Worm (Caenorhabditis elegans) whole organism, L2 larva: ENCODE data around the gene csa-1.

Source experiments
- F13H6.1 ChIP-seq: sonication (generic microtip); optimal IDR thresholded peaks from 2 replicates; lab custom pipeline; 2016; ENCODE audit warnings: missing genetic modification characterization, missing compliant biosample characterization
- R02D3.7 ChIP-seq: fragments of 150-350 bp; optimal IDR thresholded peaks from 2 replicates; lab custom pipeline; 2014; ENCODE audit warnings: missing biosample characterization, missing genetic modification characterization
- ZK546.5 ChIP-seq: sonication (generic microtip); optimal IDR thresholded peaks from 2 replicates; lab custom pipeline; 2017; ENCODE audit warnings: missing biosample characterization, missing genetic modification characterization
- aly-2 ChIP-seq: fragments of 150-350 bp; optimal IDR thresholded peaks from 2 replicates; lab custom pipeline; 2014; ENCODE audit warnings: missing biosample characterization, missing genetic modification characterization
- ama-1 ChIP-seq: fragments of 150-350 bp; optimal IDR thresholded peaks from 2 replicates; lab custom pipeline; 2018; ENCODE audit warnings: inconsistent platforms
- blmp-1 ChIP-seq: sonication (generic microtip); optimal IDR thresholded peaks from 2 replicates; lab custom pipeline; 2017; ENCODE audit warnings: missing genetic modification characterization, mild to moderate bottlenecking, missing compliant biosample characterization, antibody characterized with exemption, moderate library complexity; ENCODE audit not compliant: insufficient read depth
- ceh-16 ChIP-seq: fragments of 150-350 bp; optimal IDR thresholded peaks from 2 replicates; lab custom pipeline; 2014; ENCODE audit warnings: missing biosample characterization, missing genetic modification characterization
- ceh-82 ChIP-seq: fragments of 150-350 bp; optimal IDR thresholded peaks from 2 replicates; lab custom pipeline; 2014; ENCODE audit warnings: missing biosample characterization, missing genetic modification characterization
- crh-2 ChIP-seq: sonication (generic microtip); optimal IDR thresholded peaks from 2 replicates; lab custom pipeline; 2017; ENCODE audit warnings: missing biosample characterization, missing genetic modification characterization
- egl-27 ChIP-seq: sonication (generic microtip); optimal IDR thresholded peaks from 3 replicates; lab custom pipeline; 2017; ENCODE audit warnings: missing biosample characterization, missing genetic modification reagents, missing genetic modification characterization
- elt-1 ChIP-seq: fragments of 150-350 bp; optimal IDR thresholded peaks from 2 replicates; lab custom pipeline; 2014; ENCODE audit warnings: missing biosample characterization, missing genetic modification characterization
- elt-3 ChIP-seq: sonication (generic microtip); optimal IDR thresholded peaks from 2 replicates; lab custom pipeline; 2017; ENCODE audit warnings: missing biosample characterization, missing genetic modification characterization
- fos-1 ChIP-seq: fragments of 150-350 bp; optimal IDR thresholded peaks from 2 replicates; lab custom pipeline; 2014; ENCODE audit warnings: missing biosample characterization, missing genetic modification characterization
- gmeb-1 ChIP-seq: fragments of 150-350 bp; optimal IDR thresholded peaks from 2 replicates; lab custom pipeline; 2014; ENCODE audit warnings: missing biosample characterization, missing genetic modification characterization
- lin-39 ChIP-seq: fragments of 150-350 bp; optimal IDR thresholded peaks from 2 replicates; lab custom pipeline; 2014; ENCODE audit warnings: missing biosample characterization, missing genetic modification reagents, missing genetic modification characterization
- lsy-2 ChIP-seq, 2 experiments: fragments of 150-350 bp in 1 of 2; sonication (generic microtip) in 1 of 2; optimal IDR thresholded peaks; 2 replicates each; lab custom pipeline; 2014 to 2017; ENCODE audit warnings: missing biosample characterization in 2 of 2, missing genetic modification characterization in 2 of 2
- mab-5 ChIP-seq: fragments of 150-350 bp; optimal IDR thresholded peaks from 2 replicates; lab custom pipeline; 2014; ENCODE audit warnings: missing biosample characterization, missing genetic modification characterization
- mbf-1 ChIP-seq: sonication (generic microtip); optimal IDR thresholded peaks from 2 replicates; lab custom pipeline; 2017; ENCODE audit warnings: missing biosample characterization, missing genetic modification characterization
- nhr-10 ChIP-seq: sonication (generic microtip); optimal IDR thresholded peaks from 2 replicates; lab custom pipeline; 2017; ENCODE audit warnings: missing biosample characterization, missing genetic modification characterization
- nhr-11 ChIP-seq: fragments of 150-350 bp; optimal IDR thresholded peaks from 2 replicates; lab custom pipeline; 2014; ENCODE audit warnings: missing biosample characterization, missing genetic modification characterization
- nhr-129 ChIP-seq: fragments of 150-350 bp; optimal IDR thresholded peaks from 2 replicates; lab custom pipeline; 2014; ENCODE audit warnings: missing biosample characterization, missing genetic modification characterization
- nhr-21 ChIP-seq: fragments of 150-350 bp; optimal IDR thresholded peaks from 2 replicates; lab custom pipeline; 2014; ENCODE audit warnings: missing biosample characterization, missing genetic modification characterization
- nhr-23 ChIP-seq: fragments of 150-350 bp; optimal IDR thresholded peaks from 2 replicates; lab custom pipeline; 2014; ENCODE audit warnings: missing biosample characterization, missing genetic modification reagents, missing genetic modification characterization
- nhr-237 ChIP-seq: fragments of 150-350 bp; optimal IDR thresholded peaks from 2 replicates; lab custom pipeline; 2014; ENCODE audit warnings: missing biosample characterization, missing genetic modification characterization
- nhr-25 ChIP-seq: fragments of 150-350 bp; sonication (generic microtip); optimal IDR thresholded peaks from 3 replicates; lab custom pipeline; 2014; ENCODE audit warnings: missing biosample characterization, missing genetic modification characterization
- nhr-6 ChIP-seq: fragments of 150-350 bp; optimal IDR thresholded peaks from 2 replicates; lab custom pipeline; 2014; ENCODE audit warnings: missing biosample characterization, missing genetic modification characterization
- nhr-77 ChIP-seq: fragments of 150-350 bp; optimal IDR thresholded peaks from 2 replicates; lab custom pipeline; 2014; ENCODE audit warnings: missing biosample characterization, missing genetic modification characterization
- peb-1 ChIP-seq: fragments of 150-350 bp; optimal IDR thresholded peaks from 2 replicates; lab custom pipeline; 2014; ENCODE audit warnings: missing biosample characterization, missing genetic modification characterization
- skn-1 ChIP-seq: sonication (generic microtip); optimal IDR thresholded peaks from 2 replicates; lab custom pipeline; 2017; ENCODE audit warnings: missing biosample characterization, missing genetic modification characterization
- sma-3 ChIP-seq: sonication (generic microtip); optimal IDR thresholded peaks from 2 replicates; lab custom pipeline; 2016; ENCODE audit warnings: missing genetic modification reagents, missing genetic modification characterization, missing compliant biosample characterization
- sma-9 ChIP-seq, 2 experiments: fragments of 150-350 bp in 1 of 2; sonication (generic microtip) in 1 of 2; optimal IDR thresholded peaks; 2 replicates each; lab custom pipeline; 2014 to 2016; ENCODE audit warnings: missing genetic modification characterization in 2 of 2, mild to moderate bottlenecking in 1 of 2, missing biosample characterization in 1 of 2, missing compliant biosample characterization in 1 of 2, missing genetic modification reagents in 1 of 2, moderate library complexity in 1 of 2
- snpc-4 ChIP-seq: fragments of 150-350 bp; optimal IDR thresholded peaks from 2 replicates; lab custom pipeline; 2014; ENCODE audit warnings: missing biosample characterization, missing genetic modification characterization
- unc-55 ChIP-seq: fragments of 150-350 bp; sonication (generic microtip); optimal IDR thresholded peaks from 3 replicates; lab custom pipeline; 2014; ENCODE audit warnings: missing biosample characterization, missing genetic modification reagents, missing genetic modification characterization
- unc-62 ChIP-seq: fragments of 150-350 bp; optimal IDR thresholded peaks from 2 replicates; lab custom pipeline; 2014; ENCODE audit warnings: missing biosample characterization, missing genetic modification reagents, missing genetic modification characterization
- zag-1 ChIP-seq: fragments of 150-350 bp; optimal IDR thresholded peaks from 2 replicates; lab custom pipeline; 2014; ENCODE audit warnings: missing biosample characterization, missing genetic modification characterization
- ztf-1 ChIP-seq: fragments of 200-800 bp; sonication (Bioruptor generic); conservative IDR thresholded peaks from 2 replicates; pipeline ENCODE4 v1.3.6; 2022; ENCODE audit warnings: missing genetic modification characterization, missing compliant biosample characterization
- ztf-11 ChIP-seq: sonication (generic microtip); optimal IDR thresholded peaks from 2 replicates; lab custom pipeline; 2017; ENCODE audit warnings: missing biosample characterization, missing genetic modification characterization
- ztf-4 ChIP-seq: fragments of 150-350 bp; optimal IDR thresholded peaks from 2 replicates; lab custom pipeline; 2014; ENCODE audit warnings: missing biosample characterization, missing genetic modification characterization

The csa-1 gene

DNA sequence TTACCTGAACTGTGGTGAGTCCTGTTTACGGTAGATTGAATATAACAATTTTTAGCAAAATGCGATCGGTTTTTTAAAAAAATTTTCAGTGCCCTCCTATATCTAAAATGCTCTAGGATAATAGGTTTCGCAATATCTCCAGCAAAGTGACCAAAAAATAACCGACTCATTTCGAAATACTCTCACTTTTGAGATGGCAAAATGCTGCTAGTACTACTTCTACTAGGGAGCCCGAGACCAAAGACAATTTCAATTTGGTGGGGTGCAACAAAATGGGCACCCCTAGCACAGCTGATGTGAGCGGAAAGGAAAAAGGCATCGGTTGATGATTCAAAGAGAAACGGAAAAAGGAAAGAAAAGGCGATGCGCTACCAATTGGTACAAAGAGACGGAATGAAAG lies 16.0 kb downstream of the csa-1 start:
- TF ChIP-seq unc-55 (GFP tag; lab: Kevin White, UChicago) (peak; percentile 9), R02D3.7 (tag; lab: Kevin White, UChicago) (no peak), ztf-4 (no peak), gmeb-1 (tag; lab: Kevin White, UChicago) (no peak), peb-1 (no peak), nhr-237 (tag; lab: Kevin White, UChicago) (no peak), ceh-82 (no peak)

DNA sequence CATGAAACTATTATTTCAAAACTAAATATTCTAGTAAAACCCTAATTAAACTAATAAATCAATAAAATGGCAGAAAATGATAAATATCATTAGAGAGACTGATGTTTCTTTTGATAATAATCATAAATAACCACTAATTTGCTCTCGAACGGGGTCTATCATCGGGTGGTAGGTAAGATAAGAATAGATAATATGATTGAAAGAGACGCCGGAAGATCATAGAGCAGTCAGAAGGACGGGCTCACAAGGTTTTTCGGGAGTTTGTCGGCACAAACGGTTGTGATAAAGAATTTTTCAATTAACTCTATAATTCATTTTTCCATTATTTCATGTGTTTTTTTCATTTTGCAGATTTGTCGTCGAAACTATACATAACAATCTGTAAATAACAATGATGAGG lies 18.5 kb downstream of the csa-1 start:
- TF ChIP-seq elt-1 (tag; lab: Kevin White, UChicago) = no peak
- TF ChIP-seq ztf-4 = no peak
- TF ChIP-seq zag-1 = no peak
- no peak for TF ChIP-seq ama-1 (lab: Kevin White, UChicago)
- peak; percentile 34 for TF ChIP-seq sma-9 (GFP tag; optimal IDR thresholded peaks at IDR 0.05; lab: Kevin White, UChicago)
- TF ChIP-seq sma-9 (tag; optimal IDR thresholded peaks at IDR 0.05; lab: Kevin White, UChicago) = no peak
- TF ChIP-seq mbf-1 (tag; lab: Kevin White, UChicago) = no peak
- no peak for TF ChIP-seq egl-27 (tag; lab: Kevin White, UChicago)
- no peak for TF ChIP-seq ztf-1 (GFP tag; lab: Robert Waterston, UW)
- TF ChIP-seq nhr-21 (tag; lab: Kevin White, UChicago) = no peak
- no peak for TF ChIP-seq gmeb-1 (tag; lab: Kevin White, UChicago)
- TF ChIP-seq blmp-1 = no peak
- TF ChIP-seq F13H6.1 (tag; lab: Kevin White, UChicago) = peak; percentile 42
- TF ChIP-seq ztf-11 = no peak
- no peak for TF ChIP-seq R02D3.7 (tag; lab: Kevin White, UChicago)
- peak; percentile 91 for TF ChIP-seq fos-1 (tag; lab: Kevin White, UChicago)
- no peak for TF ChIP-seq nhr-6 (tag; lab: Kevin White, UChicago)
- TF ChIP-seq elt-3 = no peak
- no peak for TF ChIP-seq skn-1 (tag; lab: Kevin White, UChicago)
- TF ChIP-seq nhr-10 (tag; lab: Kevin White, UChicago) = no peak
- no peak for TF ChIP-seq unc-62 (GFP tag; lab: Kevin White, UChicago)
- no peak for TF ChIP-seq peb-1
- no peak for TF ChIP-seq sma-3
- TF ChIP-seq lin-39 = no peak
- TF ChIP-seq nhr-77 (tag; lab: Kevin White, UChicago) = no peak
- no peak for TF ChIP-seq nhr-23 (tag; lab: Kevin White, UChicago)
- TF ChIP-seq mab-5 (tag; lab: Kevin White, UChicago) = no peak
- TF ChIP-seq snpc-4 (tag; lab: Kevin White, UChicago) = no peak
- no peak for TF ChIP-seq nhr-129 (tag; lab: Kevin White, UChicago)
- TF ChIP-seq ZK546.5 (tag; lab: Kevin White, UChicago) = no peak
- no peak for TF ChIP-seq nhr-25
- peak; percentile 14 for TF ChIP-seq crh-2 (tag; lab: Kevin White, UChicago)

DNA sequence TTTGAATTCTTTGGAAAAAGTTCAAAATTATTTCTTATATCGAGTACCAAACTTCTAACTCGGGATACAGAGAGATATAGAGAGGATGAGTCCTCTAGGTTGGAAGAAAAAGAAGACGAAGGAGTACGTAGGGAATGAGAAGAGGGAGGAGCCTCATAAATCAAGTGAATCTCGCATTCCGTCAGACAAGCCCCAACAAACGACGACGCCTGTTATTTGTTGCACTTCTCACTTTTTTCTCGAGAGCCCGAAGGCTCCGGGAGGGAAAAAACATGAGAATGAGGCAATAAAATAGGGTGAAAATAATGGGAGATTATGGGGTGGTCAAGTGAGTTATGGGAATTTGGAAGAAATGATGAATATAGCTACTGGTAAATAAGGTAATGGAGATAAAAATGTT lies 19.8 kb downstream of the csa-1 start:
- peak; percentile 23 for TF ChIP-seq sma-9 (GFP tag; optimal IDR thresholded peaks at IDR 0.05; lab: Kevin White, UChicago)
- no peak for TF ChIP-seq sma-9 (tag; optimal IDR thresholded peaks at IDR 0.05; lab: Kevin White, UChicago)
- peak in 1 of 2 experiments; percentile 21 for TF ChIP-seq lsy-2 (tag; optimal IDR thresholded peaks at IDR 0.05; lab: Kevin White, UChicago)
- TF ChIP-seq ama-1 (lab: Kevin White, UChicago) = no peak
- TF ChIP-seq R02D3.7 (tag; lab: Kevin White, UChicago) = no peak
- peak; percentile 1 for TF ChIP-seq F13H6.1 (tag; lab: Kevin White, UChicago)
- TF ChIP-seq aly-2 (tag; lab: Kevin White, UChicago) = no peak
- TF ChIP-seq nhr-129 (tag; lab: Kevin White, UChicago) = peak; percentile 25
- no peak for TF ChIP-seq nhr-77 (tag; lab: Kevin White, UChicago)
- peak; percentile 93 for TF ChIP-seq mab-5 (tag; lab: Kevin White, UChicago)
- TF ChIP-seq unc-55 (GFP tag; lab: Kevin White, UChicago) = peak; percentile 23
- no peak for TF ChIP-seq mbf-1 (tag; lab: Kevin White, UChicago)

DNA sequence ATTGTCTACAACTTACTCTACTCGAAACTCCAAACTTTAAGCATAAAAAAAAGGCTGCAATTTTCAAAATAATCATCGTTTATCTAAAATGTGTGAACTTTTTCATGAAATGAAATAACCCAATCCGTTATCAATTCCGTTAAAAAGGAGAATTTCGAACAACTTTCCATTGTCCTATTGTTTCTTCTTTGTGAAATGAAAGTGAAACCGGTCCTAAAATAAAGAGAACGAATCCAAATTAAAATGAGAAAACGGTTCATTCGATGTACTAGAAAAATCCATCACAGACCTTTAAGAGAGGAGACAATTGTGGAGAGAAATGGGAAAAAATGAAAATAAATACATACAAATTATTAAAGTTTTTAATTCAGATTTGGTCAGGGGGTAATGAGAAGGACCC lies 23.8 kb downstream of the csa-1 start, which contains the start of gene C01G6.9:
C01G6.9 (minus strand) TSS at position 141 of the 400 bp plus-strand sequence.
- TF ChIP-seq ztf-11 (no peak), ceh-16 (tag; lab: Kevin White, UChicago) (no peak), nhr-11 (tag; lab: Kevin White, UChicago) (no peak), nhr-77 (tag; lab: Kevin White, UChicago) (no peak), nhr-129 (tag; lab: Kevin White, UChicago) (no peak), zag-1 (no peak), ama-1 (lab: Kevin White, UChicago) (no peak), fos-1 (tag; lab: Kevin White, UChicago) (no peak), unc-55 (GFP tag; lab: Kevin White, UChicago) (no peak), elt-3 (no peak)
